Fruit fly (Drosophila melanogaster): Measurements from ENCODE around the gene CG13445.

- TF ChIP-seq CG8478 (optimal IDR thresholded peaks at IDR 0.05) (no peak), CTCF (optimal IDR thresholded peaks at IDR 0.05) (no peak)
Measured at dm6 chr3L:15844577-15844976, 35.3 kb downstream of the CG13445 start.

Measured in S2 (cell line).